Worm (Caenorhabditis elegans): ENCODE measurements around the gene ZK1010.4.

The ZK1010.4 gene

DNA sequence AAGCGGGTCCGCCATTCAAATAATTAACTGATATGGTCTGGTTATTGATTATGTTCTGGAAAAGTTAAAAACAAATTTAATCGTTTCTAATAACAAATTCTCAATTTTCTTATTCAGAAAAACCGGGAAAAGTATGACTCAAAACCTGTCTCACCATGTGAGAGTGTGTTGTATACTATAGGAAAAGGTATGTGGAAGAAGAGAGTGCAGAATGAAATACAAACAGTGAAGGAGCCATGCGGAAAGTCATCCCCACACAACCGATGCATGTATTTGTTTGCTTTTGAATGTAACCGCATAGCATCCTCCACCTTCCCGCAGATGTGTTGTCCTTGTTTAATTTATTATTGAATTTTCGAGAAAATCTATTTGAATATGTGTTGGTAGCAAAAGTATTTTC, 19.6 kb downstream of the ZK1010.4 start, which contains the start of gene ZK1010.8:
Gene ZK1010.8 (minus strand): TSS at position 214 of the 400 bp plus-strand sequence.
- TF ChIP-seq fos-1 (tag; optimal IDR thresholded peaks at IDR 0.05) (no peak), ZK546.5 (tag; optimal IDR thresholded peaks at IDR 0.05) (no peak), pha-4 (tag; optimal IDR thresholded peaks at IDR 0.05) (peak; percentile 55)

DNA sequence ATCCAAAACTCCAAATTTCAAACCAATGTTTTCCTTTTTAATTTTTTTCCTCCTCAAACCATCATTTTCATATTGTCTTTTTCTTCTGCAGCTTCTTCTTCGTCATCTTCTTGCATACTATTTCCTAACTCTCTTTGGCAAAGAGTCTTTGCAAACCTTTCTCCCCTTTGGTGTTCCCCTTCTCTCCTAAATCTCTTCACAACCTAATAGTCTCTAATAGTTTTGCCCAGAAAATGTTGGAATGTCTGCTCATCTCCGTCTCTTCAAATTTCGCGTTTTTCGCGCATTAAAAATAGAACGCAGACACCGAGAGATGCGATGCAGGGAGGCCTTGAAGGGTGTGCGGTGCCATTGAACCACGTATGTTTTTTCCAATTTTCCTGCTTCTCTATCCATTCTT, 21.2 kb downstream of the ZK1010.4 start, which contains the start of gene ZK1010.10:
Gene ZK1010.10 (plus strand): TSS at position 286 of the 400 bp plus-strand sequence.
- peak; percentile 27 for TF ChIP-seq pqm-1 (tag; optimal IDR thresholded peaks at IDR 0.05)
- peak; percentile 85 for TF ChIP-seq nfya-1 (tag; optimal IDR thresholded peaks at IDR 0.05; ENCODE audit: insufficient read depth)
- no peak for TF ChIP-seq unc-62 (GFP tag; optimal IDR thresholded peaks at IDR 0.05)
- peak; percentile 39 for TF ChIP-seq lin-15B (tag; optimal IDR thresholded peaks at IDR 0.05)
- TF ChIP-seq fos-1 (tag; optimal IDR thresholded peaks at IDR 0.05) = no peak
- peak; percentile 82 for TF ChIP-seq hmg-11 (tag; optimal IDR thresholded peaks at IDR 0.05)
- peak; percentile 11 for TF ChIP-seq nhr-23 (tag; optimal IDR thresholded peaks at IDR 0.05)
- TF ChIP-seq mml-1 (tag; optimal IDR thresholded peaks at IDR 0.05) = no peak
- TF ChIP-seq lin-39 (tag; optimal IDR thresholded peaks at IDR 0.05) = peak; percentile 57
- TF ChIP-seq nhr-11 (tag; optimal IDR thresholded peaks at IDR 0.05) = no peak
- TF ChIP-seq ceh-28 (tag; optimal IDR thresholded peaks at IDR 0.05) = peak; percentile 43
- no peak for TF ChIP-seq mdl-1 (tag; optimal IDR thresholded peaks at IDR 0.05)
- peak; percentile 30 for TF ChIP-seq egl-5 (tag; optimal IDR thresholded peaks at IDR 0.05)
- no peak for TF ChIP-seq unc-39 (tag; optimal IDR thresholded peaks at IDR 0.05)
- no peak for TF ChIP-seq snpc-4 (tag; optimal IDR thresholded peaks at IDR 0.05)
- no peak for TF ChIP-seq ama-1 (optimal IDR thresholded peaks at IDR 0.05)
- peak; percentile 7 for TF ChIP-seq jun-1 (tag; optimal IDR thresholded peaks at IDR 0.05)
- no peak for TF ChIP-seq eor-1 (tag; optimal IDR thresholded peaks at IDR 0.05)
- peak; percentile 16 for TF ChIP-seq nhr-25 (tag; optimal IDR thresholded peaks at IDR 0.05)
- TF ChIP-seq sea-2 (GFP tag; optimal IDR thresholded peaks at IDR 0.05) = no peak
- TF ChIP-seq R02D3.7 (tag; optimal IDR thresholded peaks at IDR 0.05) = no peak

ce11 chrIII:13004316-13004715, 23.4 kb downstream of the ZK1010.4 start:
- TF ChIP-seq pha-4 (tag; optimal IDR thresholded peaks at IDR 0.05) (no peak), unc-39 (tag; optimal IDR thresholded peaks at IDR 0.05) (no peak), lin-15B (tag; optimal IDR thresholded peaks at IDR 0.05) (no peak), lsy-12 (tag; optimal IDR thresholded peaks at IDR 0.05) (no peak), nhr-67 (tag; optimal IDR thresholded peaks at IDR 0.05) (no peak), aly-2 (tag; optimal IDR thresholded peaks at IDR 0.05) (no peak), nfya-1 (tag; optimal IDR thresholded peaks at IDR 0.05; ENCODE audit: insufficient read depth) (no peak)

DNA sequence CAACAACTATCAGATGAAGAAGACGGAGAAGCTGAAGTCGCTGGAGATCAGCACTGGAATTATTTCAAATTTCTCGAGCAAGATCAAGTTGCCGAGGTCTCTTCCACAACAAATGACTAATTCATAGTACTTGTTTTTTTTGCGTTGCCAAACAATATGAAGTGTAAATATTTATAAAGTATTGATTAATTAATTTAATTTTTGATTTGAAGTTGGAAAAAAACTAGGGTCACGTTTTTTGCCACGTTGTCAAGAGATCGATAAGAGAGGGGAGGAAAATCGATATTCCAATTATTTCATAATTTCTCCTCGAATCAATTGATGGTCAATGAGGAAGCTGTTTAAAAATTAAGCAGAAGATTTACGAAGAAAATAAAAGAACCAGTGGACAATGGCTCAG, 24.3 kb downstream of the ZK1010.4 start, which contains the start of gene snf-7:
Gene snf-7 (plus strand): TSS at position 301 of the 400 bp plus-strand sequence.
- TF ChIP-seq pqm-1 (tag; optimal IDR thresholded peaks at IDR 0.05) (no peak), lin-15B (tag; optimal IDR thresholded peaks at IDR 0.05) (no peak), mml-1 (tag; optimal IDR thresholded peaks at IDR 0.05) (no peak), ZK546.5 (tag; optimal IDR thresholded peaks at IDR 0.05) (no peak), ceh-82 (tag; optimal IDR thresholded peaks at IDR 0.05) (no peak), lin-39 (tag; optimal IDR thresholded peaks at IDR 0.05) (no peak), egl-5 (tag; optimal IDR thresholded peaks at IDR 0.05) (no peak), nhr-28 (tag; optimal IDR thresholded peaks at IDR 0.05) (no peak), ceh-16 (tag; optimal IDR thresholded peaks at IDR 0.05) (no peak), nfya-1 (tag; optimal IDR thresholded peaks at IDR 0.05; ENCODE audit: insufficient read depth) (no peak), lsy-12 (tag; optimal IDR thresholded peaks at IDR 0.05) (no peak), sea-2 (GFP tag; optimal IDR thresholded peaks at IDR 0.05) (no peak), nhr-43 (tag; optimal IDR thresholded peaks at IDR 0.05; ENCODE audit: poor library complexity, severe bottlenecking) (no peak), fos-1 (tag; optimal IDR thresholded peaks at IDR 0.05) (no peak), ceh-9 (tag; optimal IDR thresholded peaks at IDR 0.05) (no peak), ceh-28 (tag; optimal IDR thresholded peaks at IDR 0.05) (no peak), unc-39 (tag; optimal IDR thresholded peaks at IDR 0.05) (no peak), egl-27 (tag; optimal IDR thresholded peaks at IDR 0.05) (no peak), ztf-11 (tag; optimal IDR thresholded peaks at IDR 0.05) (no peak), snpc-4 (tag; optimal IDR thresholded peaks at IDR 0.05) (no peak)

ce11 chrIII:13011927-13012326, 31.1 kb downstream of the ZK1010.4 start:
- TF ChIP-seq nhr-25 (tag; optimal IDR thresholded peaks at IDR 0.05) (no peak), ztf-11 (tag; optimal IDR thresholded peaks at IDR 0.05) (no peak), unc-39 (tag; optimal IDR thresholded peaks at IDR 0.05) (no peak), nhr-23 (tag; optimal IDR thresholded peaks at IDR 0.05) (peak; percentile 74), unc-62 (GFP tag; optimal IDR thresholded peaks at IDR 0.05) (peak; percentile 4), snpc-4 (tag; optimal IDR thresholded peaks at IDR 0.05) (no peak), nhr-28 (tag; optimal IDR thresholded peaks at IDR 0.05) (no peak), ceh-9 (tag; optimal IDR thresholded peaks at IDR 0.05) (no peak)
